Worm (Caenorhabditis elegans): ENCODE data around the gene mrps-22.

mrps-22 gene

ce11 chrII:10582318-10582717 lies at the start of gene mrps-22:
mrps-22 (plus strand) TSS chrII:10582618.
- TF ChIP-seq tlp-1 (tag; optimal IDR thresholded peaks at IDR 0.05) (no peak), fkh-10 (GFP tag; optimal IDR thresholded peaks at IDR 0.05) (no peak)

DNA sequence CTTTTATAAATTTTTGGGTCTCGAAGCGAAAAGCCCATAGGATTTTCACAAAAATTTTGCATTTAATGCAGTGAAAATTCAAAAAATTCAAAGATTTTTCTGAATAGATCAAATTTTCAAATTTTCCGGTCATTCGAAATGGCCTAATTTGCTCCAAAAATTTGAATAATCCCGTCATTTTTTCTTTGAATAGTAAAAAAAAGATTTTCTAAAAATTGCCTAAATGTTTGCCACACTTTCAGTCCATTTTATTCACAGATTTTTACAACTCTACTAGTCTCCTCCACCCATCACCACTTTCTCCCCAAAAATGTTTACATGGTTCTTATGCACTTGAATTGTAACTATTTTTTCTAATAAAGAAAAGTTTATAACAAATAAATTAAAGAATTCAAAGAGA lies 48.4 kb upstream of the mrps-22 start:
- TF ChIP-seq nhr-85 (tag) (peak; percentile 34), pag-3 (tag; optimal IDR thresholded peaks at IDR 0.05; ENCODE audit: borderline replicate concordance, insufficient read depth) (no peak)

DNA sequence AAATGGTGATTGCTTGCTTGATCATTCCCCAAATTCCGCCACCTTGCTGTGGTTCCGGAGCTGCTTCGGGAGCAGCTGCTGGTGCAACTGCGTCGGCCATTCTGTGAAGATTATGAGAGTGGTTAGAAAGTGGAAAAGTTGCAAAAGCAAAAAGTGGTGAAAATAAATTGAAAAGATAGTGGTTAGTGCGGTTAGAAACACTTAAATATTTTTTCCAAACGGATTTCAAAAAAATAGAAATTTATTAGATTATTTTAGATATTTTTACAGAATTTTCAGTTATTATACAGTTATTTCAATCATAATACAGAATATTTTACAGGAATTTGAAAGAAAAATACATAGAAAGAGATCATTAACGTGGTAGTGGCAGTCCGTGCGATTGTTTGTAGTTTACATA lies 44.8 kb upstream of the mrps-22 start, which contains the start of gene R166.2:
Gene R166.2, minus strand, starts transcription at position 101 of the 400 bp plus-strand sequence.
- TF ChIP-seq mep-1 (tag; optimal IDR thresholded peaks at IDR 0.05) (no peak), tbx-2 (tag; optimal IDR thresholded peaks at IDR 0.05) (no peak), dsc-1 (tag; optimal IDR thresholded peaks at IDR 0.05) (no peak), blmp-1 (tag; optimal IDR thresholded peaks at IDR 0.05) (no peak), lin-15B (tag; optimal IDR thresholded peaks at IDR 0.05) (no peak), nhr-77 (tag; optimal IDR thresholded peaks at IDR 0.05) (no peak), pag-3 (tag; optimal IDR thresholded peaks at IDR 0.05; ENCODE audit: borderline replicate concordance, insufficient read depth) (no peak), snpc-4 (tag; optimal IDR thresholded peaks at IDR 0.05) (no peak), ces-1 (GFP tag; optimal IDR thresholded peaks at IDR 0.05) (no peak), nhr-20 (tag; optimal IDR thresholded peaks at IDR 0.05) (no peak), skn-1 (tag; optimal IDR thresholded peaks at IDR 0.05) (no peak), jun-1 (tag; optimal IDR thresholded peaks at IDR 0.05) (no peak), sox-4 (tag; optimal IDR thresholded peaks at IDR 0.05) (no peak), ceh-63 (GFP tag; optimal IDR thresholded peaks at IDR 0.05) (no peak), mef-2 (tag; optimal IDR thresholded peaks at IDR 0.05) (no peak), efl-1 (optimal IDR thresholded peaks at IDR 0.05) (no peak), efl-1 (GFP tag; optimal IDR thresholded peaks at IDR 0.05 in 1 of 2) (no peak)

DNA sequence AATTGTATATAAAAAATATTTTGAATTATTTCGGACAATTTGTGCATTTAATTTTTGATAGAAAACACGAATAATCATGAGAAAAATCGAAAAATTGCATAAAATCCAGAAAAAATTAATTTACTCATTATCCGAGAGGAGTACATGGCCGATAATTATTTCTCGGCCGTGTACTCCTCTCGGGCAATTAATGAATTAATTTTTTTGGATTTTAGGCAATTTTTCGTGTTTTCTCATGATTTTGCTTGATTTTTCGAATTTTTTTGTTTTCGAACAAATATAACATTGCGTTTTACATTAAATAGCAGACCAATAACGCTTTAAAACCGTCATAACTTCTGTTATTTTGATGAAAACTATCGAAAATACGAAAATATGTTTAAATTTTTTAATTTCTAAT lies 44.4 kb upstream of the mrps-22 start:
- peak; percentile 69 to 80 for TF ChIP-seq lsy-2 (tag; optimal IDR thresholded peaks at IDR 0.05)
- no peak for TF ChIP-seq nhr-12 (tag; optimal IDR thresholded peaks at IDR 0.05)
- TF ChIP-seq isw-1 (GFP tag; IDR thresholded peaks at IDR 0.05): peak; percentile 25; the same call in 1 of the 2 replicates
- TF ChIP-seq ceh-63 (GFP tag; optimal IDR thresholded peaks at IDR 0.05): no peak
- peak; percentile 94 for TF ChIP-seq irx-1 (tag; optimal IDR thresholded peaks at IDR 0.05)
- peak; percentile 71 for TF ChIP-seq lin-14 (GFP tag; optimal IDR thresholded peaks at IDR 0.05)
- TF ChIP-seq mdl-1 (tag; optimal IDR thresholded peaks at IDR 0.05): no peak
- TF ChIP-seq nhr-19 (GFP tag; conservative IDR thresholded peaks at IDR 0.05): peak; percentile 78
- TF ChIP-seq pag-3 (tag; optimal IDR thresholded peaks at IDR 0.05; ENCODE audit: borderline replicate concordance, insufficient read depth): no peak
- peak; percentile 84 for TF ChIP-seq snu-23 (GFP tag; optimal IDR thresholded peaks at IDR 0.05)
- peak; percentile 42 to 73 (median 52) for TF ChIP-seq dpl-1 (GFP tag; optimal IDR thresholded peaks at IDR 0.05)
- TF ChIP-seq nhr-85 (tag): peak; percentile 93
- TF ChIP-seq unc-86 (tag; optimal IDR thresholded peaks at IDR 0.05): peak; percentile 58
- TF ChIP-seq blmp-1 (tag; optimal IDR thresholded peaks at IDR 0.05): peak; percentile 26
- peak in 1 of 2 experiments; percentile 94 for TF ChIP-seq ztf-11 (tag; optimal IDR thresholded peaks at IDR 0.05)
- TF ChIP-seq pax-3 (tag; optimal IDR thresholded peaks at IDR 0.05): peak; percentile 85
- TF ChIP-seq nhr-90 (tag; optimal IDR thresholded peaks at IDR 0.05; ENCODE audit: poor library complexity): peak; percentile 91
- peak; percentile 37 for TF ChIP-seq fos-1 (tag; optimal IDR thresholded peaks at IDR 0.05)
- TF ChIP-seq nhr-237 (tag; optimal IDR thresholded peaks at IDR 0.05): no peak
- TF ChIP-seq grh-1 (GFP tag; IDR thresholded peaks at IDR 0.05): peak; percentile 52; the same call in 1 of the 2 replicates
- TF ChIP-seq fkh-8 (tag; optimal IDR thresholded peaks at IDR 0.05): peak; percentile 51
- peak; percentile 77; the same call in 1 of the 2 replicates for TF ChIP-seq mab-9 (GFP tag; IDR thresholded peaks at IDR 0.05)
- TF ChIP-seq xbp-1 (tag; optimal IDR thresholded peaks at IDR 0.05): peak; percentile 81
- TF ChIP-seq nhr-28 (tag; optimal IDR thresholded peaks at IDR 0.05): no peak
- peak; percentile 97 for TF ChIP-seq fkh-4 (tag; optimal IDR thresholded peaks at IDR 0.05; ENCODE audit: borderline replicate concordance)
- TF ChIP-seq efl-1 (optimal IDR thresholded peaks at IDR 0.05): peak; percentile 55 to 75
- TF ChIP-seq efl-1 (GFP tag; optimal IDR thresholded peaks at IDR 0.05 in 1 of 2): peak; percentile 68 to 97
- TF ChIP-seq rnt-1 (tag; optimal IDR thresholded peaks at IDR 0.05): peak; percentile 97
- TF ChIP-seq Y116A8C.19 (tag; optimal IDR thresholded peaks at IDR 0.05; ENCODE audit: borderline replicate concordance): peak; percentile 56
- TF ChIP-seq unc-98 (GFP tag; IDR thresholded peaks at IDR 0.05): 0 out of 2 replicates have a peak, but pooled peaks have one; percentile 34
- no peak for TF ChIP-seq ets-5 (GFP tag; IDR thresholded peaks at IDR 0.05)
- TF ChIP-seq unc-130 (tag; optimal IDR thresholded peaks at IDR 0.05): no peak
- TF ChIP-seq C34B4.2 (tag; optimal IDR thresholded peaks at IDR 0.05): no peak
- TF ChIP-seq lin-15B (tag; optimal IDR thresholded peaks at IDR 0.05): no peak
